Worm (Caenorhabditis elegans): ENCODE measurements around the gene luc-7L.

Gene luc-7L

DNA sequence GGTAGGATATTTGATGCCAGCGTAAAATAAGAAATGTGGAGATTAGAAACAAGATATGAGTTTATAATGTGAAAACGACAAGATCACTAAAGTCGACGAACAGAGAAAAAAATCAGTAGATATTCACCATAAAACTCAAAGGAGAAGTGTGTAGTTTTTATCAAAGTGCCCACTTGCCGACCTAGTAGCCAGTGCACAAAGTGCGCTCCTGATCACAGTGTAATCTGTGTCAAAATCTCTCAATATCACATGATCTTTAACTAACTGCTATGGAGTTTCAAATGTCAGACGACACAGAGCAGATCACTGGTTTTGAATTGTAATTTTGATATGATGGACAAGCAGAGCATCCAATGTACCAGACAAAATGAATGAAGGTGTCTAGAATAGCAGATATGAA, 13.2 kb upstream of the luc-7L start:
- TF ChIP-seq gmeb-1 (tag; optimal IDR thresholded peaks at IDR 0.05) = no peak
- peak; percentile 29 for TF ChIP-seq nhr-129 (tag; optimal IDR thresholded peaks at IDR 0.05)

DNA sequence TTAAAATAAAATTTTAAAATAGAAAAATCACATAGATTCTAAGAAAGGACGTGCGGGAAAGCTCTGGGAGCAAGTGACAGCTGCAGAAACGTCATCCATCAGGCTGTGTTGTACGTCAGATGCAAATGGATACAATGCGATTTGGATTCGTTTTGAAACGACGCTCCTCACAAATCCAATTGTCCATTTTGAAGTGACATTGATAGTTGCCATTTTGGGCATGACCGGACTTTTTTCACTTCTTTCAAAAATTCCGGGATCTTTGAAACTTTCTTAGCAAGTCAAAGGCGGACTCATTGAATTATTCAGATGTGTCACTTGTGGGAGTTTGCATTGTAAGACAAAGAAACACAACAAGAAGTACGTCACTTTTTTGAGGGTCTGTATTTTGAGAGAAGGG, 11.8 kb upstream of the luc-7L start:
- TF ChIP-seq lin-39 (tag; optimal IDR thresholded peaks at IDR 0.05) = no peak
- TF ChIP-seq F13H6.1 (tag; optimal IDR thresholded peaks at IDR 0.05) = no peak
- no peak for TF ChIP-seq ama-1 (optimal IDR thresholded peaks at IDR 0.05)
- TF ChIP-seq elt-3 (tag; optimal IDR thresholded peaks at IDR 0.05) = no peak

DNA sequence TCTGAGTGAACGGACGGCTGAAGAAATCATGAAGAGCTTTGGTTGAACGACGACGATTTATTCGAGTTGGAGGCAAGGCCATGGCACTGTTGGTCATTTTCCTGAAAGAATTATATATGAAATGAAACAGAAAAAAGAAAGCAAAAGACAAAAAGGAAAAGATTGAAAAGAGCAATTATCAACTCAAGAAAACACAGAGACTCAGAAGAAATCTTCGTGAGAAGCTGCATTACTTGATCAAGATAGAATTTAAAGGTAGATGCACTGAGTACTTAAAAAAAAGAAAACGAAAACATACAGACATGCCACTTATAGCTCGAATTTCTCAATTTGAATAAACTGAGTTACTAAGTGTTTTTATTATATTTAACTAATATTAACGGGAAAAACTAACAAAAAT, 11.2 kb upstream of the luc-7L start, which contains the start of gene cpna-5:
TSS of gene cpna-5 (minus strand) at position 101 of the 400 bp plus-strand sequence.
- TF ChIP-seq mab-5 (tag; optimal IDR thresholded peaks at IDR 0.05) (no peak), sem-4 (tag; optimal IDR thresholded peaks at IDR 0.05) (no peak), lin-13 (GFP tag; optimal IDR thresholded peaks at IDR 0.05) (no peak), lin-39 (tag; optimal IDR thresholded peaks at IDR 0.05) (no peak), nhr-23 (tag; optimal IDR thresholded peaks at IDR 0.05) (no peak), nhr-11 (tag; optimal IDR thresholded peaks at IDR 0.05) (no peak), snpc-4 (tag; optimal IDR thresholded peaks at IDR 0.05) (no peak), peb-1 (tag; optimal IDR thresholded peaks at IDR 0.05) (no peak), gmeb-1 (tag; optimal IDR thresholded peaks at IDR 0.05) (no peak), R02D3.7 (tag; optimal IDR thresholded peaks at IDR 0.05) (no peak), nhr-10 (tag; optimal IDR thresholded peaks at IDR 0.05) (no peak), Y55F3AM.14 (GFP tag; optimal IDR thresholded peaks at IDR 0.05) (no peak), ceh-16 (tag; optimal IDR thresholded peaks at IDR 0.05) (no peak), elt-1 (tag; optimal IDR thresholded peaks at IDR 0.05) (no peak), blmp-1 (tag; optimal IDR thresholded peaks at IDR 0.05; ENCODE audit: insufficient read depth) (no peak), sma-9 (GFP tag; optimal IDR thresholded peaks at IDR 0.05) (no peak), sma-9 (tag; optimal IDR thresholded peaks at IDR 0.05) (no peak), nhr-12 (tag; optimal IDR thresholded peaks at IDR 0.05) (no peak), elt-3 (tag; optimal IDR thresholded peaks at IDR 0.05) (no peak), ama-1 (optimal IDR thresholded peaks at IDR 0.05) (no peak), unc-39 (tag; optimal IDR thresholded peaks at IDR 0.05) (no peak)

DNA sequence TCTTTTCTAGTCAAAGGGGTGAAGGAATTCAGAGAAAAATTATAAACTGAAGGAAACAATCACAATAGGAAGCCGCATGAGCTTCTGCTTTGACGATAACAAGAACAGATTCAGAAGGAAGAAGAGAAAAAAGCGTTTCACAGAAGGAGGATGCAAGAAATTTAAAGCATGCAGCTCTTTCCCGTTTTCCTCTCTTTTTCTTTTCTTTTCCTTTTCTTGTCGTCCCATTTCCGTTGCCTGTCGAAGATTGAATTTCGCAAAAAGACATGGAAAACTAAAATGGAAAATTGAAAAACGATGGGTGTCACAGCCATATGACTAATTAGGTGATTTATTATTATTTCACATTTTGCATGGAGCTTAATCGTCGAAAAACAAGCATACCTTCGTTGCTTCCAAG, 8.8 kb upstream of the luc-7L start:
- TF ChIP-seq ztf-4 (tag; optimal IDR thresholded peaks at IDR 0.05) (no peak), nhr-237 (tag; optimal IDR thresholded peaks at IDR 0.05) (no peak), nhr-77 (tag; optimal IDR thresholded peaks at IDR 0.05) (no peak), F13H6.1 (tag; optimal IDR thresholded peaks at IDR 0.05) (peak; percentile 36), unc-62 (GFP tag; optimal IDR thresholded peaks at IDR 0.05) (no peak), snpc-4 (tag; optimal IDR thresholded peaks at IDR 0.05) (no peak), Y55F3AM.14 (GFP tag; optimal IDR thresholded peaks at IDR 0.05) (no peak), peb-1 (tag; optimal IDR thresholded peaks at IDR 0.05) (no peak), mab-5 (tag; optimal IDR thresholded peaks at IDR 0.05) (no peak), ztf-11 (tag; optimal IDR thresholded peaks at IDR 0.05) (no peak), lsy-2 (tag; optimal IDR thresholded peaks at IDR 0.05) (peak in 1 of 2 experiments; percentile 15), skn-1 (tag; optimal IDR thresholded peaks at IDR 0.05) (no peak), nhr-12 (tag; optimal IDR thresholded peaks at IDR 0.05) (no peak), gmeb-1 (tag; optimal IDR thresholded peaks at IDR 0.05) (no peak), mdl-1 (tag; optimal IDR thresholded peaks at IDR 0.05) (no peak), ama-1 (optimal IDR thresholded peaks at IDR 0.05) (no peak), fos-1 (tag; optimal IDR thresholded peaks at IDR 0.05) (no peak), sma-9 (GFP tag; optimal IDR thresholded peaks at IDR 0.05) (peak; percentile 39), sma-9 (tag; optimal IDR thresholded peaks at IDR 0.05) (no peak), C34F6.9 (tag; optimal IDR thresholded peaks at IDR 0.05) (peak; percentile 6)

DNA sequence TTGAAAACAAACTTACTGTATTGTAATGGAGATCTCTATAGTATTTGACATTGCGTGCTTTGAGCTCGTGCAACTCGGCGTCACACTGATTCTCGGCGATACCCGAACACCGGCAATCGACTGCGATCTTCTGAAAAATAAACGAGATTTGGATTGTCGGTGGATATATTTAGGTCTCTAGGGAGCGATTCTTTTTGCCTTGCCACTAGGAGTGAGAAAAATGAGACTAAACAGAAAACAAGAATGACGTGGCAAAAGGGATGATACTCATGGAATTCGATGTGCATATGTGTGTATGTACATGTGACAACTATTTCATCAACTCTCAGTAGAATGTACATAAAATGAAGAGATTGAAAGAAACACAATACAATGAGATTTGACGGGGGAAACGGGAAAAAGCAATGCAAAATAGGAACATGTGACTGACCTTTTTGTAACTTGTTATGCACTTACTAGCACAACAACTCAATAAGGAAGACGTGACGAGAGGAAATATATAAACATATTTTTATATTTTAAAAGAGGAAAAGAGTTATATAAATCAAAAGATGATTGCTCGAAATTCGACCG, 7.4 kb upstream of the luc-7L start:
- TF ChIP-seq C34F6.9 (tag; optimal IDR thresholded peaks at IDR 0.05) (peak; percentile 76), nhr-129 (tag; optimal IDR thresholded peaks at IDR 0.05) (peak; percentile 29), aly-2 (tag; optimal IDR thresholded peaks at IDR 0.05) (no peak), lsy-2 (tag; optimal IDR thresholded peaks at IDR 0.05) (peak in 1 of 2 experiments; percentile 49), unc-55 (GFP tag; optimal IDR thresholded peaks at IDR 0.05) (peak; percentile 27), sma-9 (GFP tag; optimal IDR thresholded peaks at IDR 0.05) (peak; percentile 57), sma-9 (tag; optimal IDR thresholded peaks at IDR 0.05) (no peak), gmeb-1 (tag; optimal IDR thresholded peaks at IDR 0.05) (no peak), crh-2 (tag; optimal IDR thresholded peaks at IDR 0.05) (peak; percentile 91)
